Fruit fly (Drosophila melanogaster): Measurements from ENCODE around the gene CG42585.

DNA sequence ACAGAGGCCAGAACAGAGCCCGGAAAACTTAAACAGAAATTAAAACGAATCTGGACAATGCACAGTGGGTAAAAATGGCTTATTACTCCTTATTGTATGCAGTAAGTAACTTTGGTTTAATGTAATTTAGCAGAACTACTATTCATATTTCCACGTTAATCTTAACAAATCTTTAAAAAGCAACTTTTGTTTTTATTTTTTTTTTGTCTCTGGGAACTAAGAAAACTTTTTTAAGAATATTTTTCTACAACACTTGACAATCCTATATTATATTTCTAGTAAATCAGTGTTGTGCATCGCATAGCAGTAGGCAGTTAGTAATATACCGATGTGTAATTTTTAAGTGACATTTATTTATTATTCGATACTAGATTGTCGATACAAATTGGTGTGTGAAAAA lies 25.9 kb downstream of the CG42585 start, which contains the start of gene CG4701:
- TF ChIP-seq psq (optimal IDR thresholded peaks at IDR 0.05) (no peak), insv (optimal IDR thresholded peaks at IDR 0.05) (no peak), h (optimal IDR thresholded peaks at IDR 0.05) (no peak), Sin3A (optimal IDR thresholded peaks at IDR 0.05) (no peak), ttk (optimal IDR thresholded peaks at IDR 0.05) (no peak), Myc (optimal IDR thresholded peaks at IDR 0.05) (no peak)
